Worm (Caenorhabditis elegans): ENCODE results near the gene nlp-14.

The nlp-14 gene

ce11 chrX:8940059-8940458 lies 20.8 kb upstream of the nlp-14 start, which contains the start of gene dylt-2:
Gene dylt-2 (minus strand): TSS chrX:8940159.
- no peak for TF ChIP-seq tab-1 (GFP tag; IDR thresholded peaks at IDR 0.05)
- TF ChIP-seq flt-1 (GFP tag; IDR thresholded peaks at IDR 0.05) = no peak
- TF ChIP-seq T22C8.4 (GFP tag; IDR thresholded peaks at IDR 0.05) = no peak
- no peak for TF ChIP-seq ref-1 (GFP tag; conservative IDR thresholded peaks at IDR 0.05)
- no peak for TF ChIP-seq ztf-23 (GFP tag; IDR thresholded peaks at IDR 0.05)
- TF ChIP-seq ztf-29 (GFP tag; IDR thresholded peaks at IDR 0.05) = no peak
- no peak for TF ChIP-seq klf-2 (GFP tag; conservative IDR thresholded peaks at IDR 0.05)
- TF ChIP-seq med-1 (GFP tag; optimal IDR thresholded peaks at IDR 0.05; ENCODE audit: insufficient read depth) = no peak
- TF ChIP-seq cog-1 (tag; optimal IDR thresholded peaks at IDR 0.05) = no peak

DNA sequence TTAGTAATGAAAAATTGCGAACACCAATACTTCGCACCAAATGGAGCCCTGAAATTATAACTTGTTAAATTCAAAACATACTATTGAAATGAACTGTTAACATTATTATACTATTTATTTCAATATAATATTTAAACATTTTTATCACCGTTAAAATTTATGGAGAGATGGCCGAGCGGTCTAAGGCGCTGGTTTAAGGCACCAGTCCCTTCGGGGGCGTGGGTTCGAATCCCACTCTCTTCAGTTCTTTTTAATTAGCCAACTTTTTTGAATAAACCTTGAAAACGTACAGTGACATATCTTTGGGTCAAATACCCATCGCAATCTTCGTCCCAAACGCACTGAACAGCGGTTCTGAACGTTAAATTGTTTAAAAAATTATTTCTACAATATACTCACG lies 20.2 kb upstream of the nlp-14 start:
- no peak for TF ChIP-seq ztf-23 (GFP tag; IDR thresholded peaks at IDR 0.05)
- no peak for TF ChIP-seq cog-1 (tag; optimal IDR thresholded peaks at IDR 0.05)
- no peak for TF ChIP-seq med-1 (GFP tag; optimal IDR thresholded peaks at IDR 0.05; ENCODE audit: insufficient read depth)
- TF ChIP-seq ref-1 (GFP tag; conservative IDR thresholded peaks at IDR 0.05) = no peak
- no peak for TF ChIP-seq ztf-29 (GFP tag; IDR thresholded peaks at IDR 0.05)
- no peak for TF ChIP-seq tab-1 (GFP tag; IDR thresholded peaks at IDR 0.05)
- no peak for TF ChIP-seq flt-1 (GFP tag; IDR thresholded peaks at IDR 0.05)

DNA sequence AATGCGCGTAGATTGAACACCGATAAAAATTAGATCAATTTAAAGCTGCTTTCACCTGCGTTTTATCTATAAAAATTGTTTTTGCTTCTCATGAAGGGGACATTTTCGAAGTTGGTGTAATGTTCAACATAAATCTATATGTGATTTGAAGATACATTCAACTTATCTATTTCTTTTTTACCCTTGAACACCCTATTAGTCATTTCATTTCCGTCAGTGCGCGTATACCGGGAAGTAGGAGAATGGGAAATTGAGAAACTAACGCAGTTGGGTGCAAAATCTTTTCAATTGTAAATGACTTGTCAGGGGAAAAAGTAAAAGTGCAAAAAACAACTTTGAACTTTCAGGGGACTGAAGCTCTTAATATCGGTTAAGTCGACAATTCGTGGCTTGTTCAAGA lies 15.8 kb upstream of the nlp-14 start:
- no peak for TF ChIP-seq flt-1 (GFP tag; IDR thresholded peaks at IDR 0.05)
- TF ChIP-seq cog-1 (tag; optimal IDR thresholded peaks at IDR 0.05) = no peak
- TF ChIP-seq ztf-23 (GFP tag; IDR thresholded peaks at IDR 0.05) = no peak

DNA sequence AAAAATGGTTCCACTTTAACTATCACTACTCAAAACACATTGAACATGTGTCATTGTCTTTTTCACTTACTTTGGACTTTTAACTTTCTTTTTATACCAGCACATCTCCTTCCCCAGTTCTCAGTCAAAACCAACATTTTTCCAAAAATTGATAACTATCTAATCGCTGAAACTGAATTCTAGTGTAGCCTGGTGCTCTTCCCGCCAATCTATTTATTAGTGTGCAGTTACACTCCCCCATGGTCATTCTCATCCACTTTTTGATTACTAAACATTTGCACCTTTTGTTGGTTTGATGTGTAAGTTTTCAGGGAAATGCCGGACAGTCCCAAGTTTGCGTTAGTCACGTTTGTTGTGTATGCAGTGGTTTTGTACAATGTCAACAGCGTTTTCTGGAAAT lies 15.0 kb upstream of the nlp-14 start:
- TF ChIP-seq ref-1 (GFP tag; conservative IDR thresholded peaks at IDR 0.05) (no peak), klf-2 (GFP tag; conservative IDR thresholded peaks at IDR 0.05) (no peak), flt-1 (GFP tag; IDR thresholded peaks at IDR 0.05) (no peak), tab-1 (GFP tag; IDR thresholded peaks at IDR 0.05) (no peak), ztf-29 (GFP tag; IDR thresholded peaks at IDR 0.05) (no peak), T22C8.4 (GFP tag; IDR thresholded peaks at IDR 0.05) (no peak), cog-1 (tag; optimal IDR thresholded peaks at IDR 0.05) (no peak), ztf-23 (GFP tag; IDR thresholded peaks at IDR 0.05) (no peak), med-1 (GFP tag; optimal IDR thresholded peaks at IDR 0.05; ENCODE audit: insufficient read depth) (no peak)

- TF ChIP-seq T22C8.4 (GFP tag; IDR thresholded peaks at IDR 0.05) (no peak), ztf-29 (GFP tag; IDR thresholded peaks at IDR 0.05) (no peak), ztf-23 (GFP tag; IDR thresholded peaks at IDR 0.05) (no peak), klf-2 (GFP tag; conservative IDR thresholded peaks at IDR 0.05) (no peak), tab-1 (GFP tag; IDR thresholded peaks at IDR 0.05) (no peak), cog-1 (tag; optimal IDR thresholded peaks at IDR 0.05) (no peak), med-1 (GFP tag; optimal IDR thresholded peaks at IDR 0.05; ENCODE audit: insufficient read depth) (no peak), flt-1 (GFP tag; IDR thresholded peaks at IDR 0.05) (no peak), ref-1 (GFP tag; conservative IDR thresholded peaks at IDR 0.05) (no peak)
Observed at ce11 chrX:8933508-8933907, 14.3 kb upstream of the nlp-14 start.

DNA sequence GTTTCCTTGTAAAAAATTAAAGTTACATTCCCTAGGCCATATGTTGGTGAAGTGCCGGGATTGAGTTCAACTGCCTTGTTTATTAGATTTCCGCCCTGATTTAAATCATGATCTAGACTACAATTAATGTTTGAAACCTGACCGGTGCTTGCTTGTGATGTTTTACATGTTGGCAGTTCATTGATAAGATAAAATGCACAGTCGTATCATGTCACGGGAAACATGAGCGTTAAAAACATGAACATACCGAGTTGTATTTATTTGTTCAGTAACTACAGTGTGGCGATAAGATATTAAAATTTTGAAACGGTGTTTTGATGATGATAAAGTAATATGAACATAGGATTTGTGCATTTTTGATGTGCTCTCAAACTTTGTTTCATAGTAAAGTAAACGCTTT lies 13.2 kb upstream of the nlp-14 start:
- TF ChIP-seq ref-1 (GFP tag; conservative IDR thresholded peaks at IDR 0.05) (no peak), T22C8.4 (GFP tag; IDR thresholded peaks at IDR 0.05) (no peak), tab-1 (GFP tag; IDR thresholded peaks at IDR 0.05) (no peak), med-1 (GFP tag; optimal IDR thresholded peaks at IDR 0.05; ENCODE audit: insufficient read depth) (no peak), cog-1 (tag; optimal IDR thresholded peaks at IDR 0.05) (no peak), flt-1 (GFP tag; IDR thresholded peaks at IDR 0.05) (no peak), ztf-23 (GFP tag; IDR thresholded peaks at IDR 0.05) (no peak), ztf-29 (GFP tag; IDR thresholded peaks at IDR 0.05) (no peak), klf-2 (GFP tag; conservative IDR thresholded peaks at IDR 0.05) (no peak)

DNA sequence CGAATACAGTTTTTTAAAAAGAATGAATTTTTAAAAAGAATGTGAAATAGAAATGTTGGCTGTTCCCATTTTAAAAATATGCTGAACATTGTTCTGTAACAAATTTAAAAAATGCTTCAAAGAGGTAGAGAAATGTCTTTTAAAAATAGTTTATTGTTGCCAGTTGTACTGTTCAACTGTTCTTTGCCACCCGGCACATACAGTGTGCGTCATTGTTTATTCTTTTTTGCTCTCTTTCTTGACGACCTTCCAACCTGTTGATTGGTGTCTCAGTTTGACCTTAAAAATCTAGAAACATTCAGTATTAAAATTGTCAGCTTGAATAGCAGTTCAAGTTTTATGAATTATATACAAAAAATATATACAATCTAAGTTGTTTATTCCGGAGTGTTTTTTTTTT lies 12.4 kb upstream of the nlp-14 start:
- TF ChIP-seq T22C8.4 (GFP tag; IDR thresholded peaks at IDR 0.05) = no peak
- no peak for TF ChIP-seq tab-1 (GFP tag; IDR thresholded peaks at IDR 0.05)
- TF ChIP-seq flt-1 (GFP tag; IDR thresholded peaks at IDR 0.05) = no peak
- no peak for TF ChIP-seq ztf-23 (GFP tag; IDR thresholded peaks at IDR 0.05)
- no peak for TF ChIP-seq ref-1 (GFP tag; conservative IDR thresholded peaks at IDR 0.05)
- TF ChIP-seq ztf-29 (GFP tag; IDR thresholded peaks at IDR 0.05) = no peak
- TF ChIP-seq klf-2 (GFP tag; conservative IDR thresholded peaks at IDR 0.05) = no peak

ce11 chrX:8930879-8931278 lies 11.7 kb upstream of the nlp-14 start, which contains the start of gene acs-22:
Gene acs-22 (plus strand): TSS chrX:8931179.
- no peak for TF ChIP-seq ztf-29 (GFP tag; IDR thresholded peaks at IDR 0.05)
- no peak for TF ChIP-seq tab-1 (GFP tag; IDR thresholded peaks at IDR 0.05)
- no peak for TF ChIP-seq ref-1 (GFP tag; conservative IDR thresholded peaks at IDR 0.05)
- no peak for TF ChIP-seq T22C8.4 (GFP tag; IDR thresholded peaks at IDR 0.05)
- TF ChIP-seq ztf-23 (GFP tag; IDR thresholded peaks at IDR 0.05) = no peak
- TF ChIP-seq flt-1 (GFP tag; IDR thresholded peaks at IDR 0.05) = no peak
- no peak for TF ChIP-seq klf-2 (GFP tag; conservative IDR thresholded peaks at IDR 0.05)
- no peak for TF ChIP-seq cog-1 (tag; optimal IDR thresholded peaks at IDR 0.05)
- TF ChIP-seq med-1 (GFP tag; optimal IDR thresholded peaks at IDR 0.05; ENCODE audit: insufficient read depth) = no peak

DNA sequence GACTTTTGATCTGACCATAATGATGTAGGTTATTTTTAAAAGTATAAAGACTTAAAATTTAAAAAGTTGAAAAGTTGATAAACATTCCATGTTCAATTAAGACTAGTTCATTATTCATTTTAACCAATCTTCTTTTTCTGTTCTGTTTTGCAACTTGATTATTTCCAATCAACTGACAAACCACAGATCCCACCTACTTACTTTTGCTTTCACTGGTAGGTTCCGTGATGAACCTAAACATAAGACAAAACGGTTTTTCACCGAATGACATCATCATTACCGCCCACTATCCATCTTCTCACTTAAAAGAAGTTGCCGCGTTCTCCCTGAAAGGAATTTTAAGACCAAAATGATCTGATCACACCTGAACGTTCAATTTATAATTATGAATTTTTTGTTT lies 10.5 kb upstream of the nlp-14 start:
- TF ChIP-seq ztf-23 (GFP tag; IDR thresholded peaks at IDR 0.05) (no peak), klf-2 (GFP tag; conservative IDR thresholded peaks at IDR 0.05) (no peak), T22C8.4 (GFP tag; IDR thresholded peaks at IDR 0.05) (no peak), ztf-29 (GFP tag; IDR thresholded peaks at IDR 0.05) (no peak), tab-1 (GFP tag; IDR thresholded peaks at IDR 0.05) (no peak), flt-1 (GFP tag; IDR thresholded peaks at IDR 0.05) (no peak), ref-1 (GFP tag; conservative IDR thresholded peaks at IDR 0.05) (no peak), cog-1 (tag; optimal IDR thresholded peaks at IDR 0.05) (no peak), med-1 (GFP tag; optimal IDR thresholded peaks at IDR 0.05; ENCODE audit: insufficient read depth) (no peak)

ce11 chrX:8926865-8927264 lies 7.6 kb upstream of the nlp-14 start:
- TF ChIP-seq ref-1 (GFP tag; conservative IDR thresholded peaks at IDR 0.05) = no peak
- no peak for TF ChIP-seq flt-1 (GFP tag; IDR thresholded peaks at IDR 0.05)
- no peak for TF ChIP-seq klf-2 (GFP tag; conservative IDR thresholded peaks at IDR 0.05)
- no peak for TF ChIP-seq tab-1 (GFP tag; IDR thresholded peaks at IDR 0.05)
- no peak for TF ChIP-seq ztf-23 (GFP tag; IDR thresholded peaks at IDR 0.05)
- no peak for TF ChIP-seq T22C8.4 (GFP tag; IDR thresholded peaks at IDR 0.05)
- TF ChIP-seq cog-1 (tag; optimal IDR thresholded peaks at IDR 0.05) = no peak
- TF ChIP-seq med-1 (GFP tag; optimal IDR thresholded peaks at IDR 0.05; ENCODE audit: insufficient read depth) = no peak
- no peak for TF ChIP-seq ztf-29 (GFP tag; IDR thresholded peaks at IDR 0.05)

Measured in whole organism, midembryonic.